Fruit fly (Drosophila melanogaster): ENCODE results near the gene CG13928.

CG13928 gene

DNA sequence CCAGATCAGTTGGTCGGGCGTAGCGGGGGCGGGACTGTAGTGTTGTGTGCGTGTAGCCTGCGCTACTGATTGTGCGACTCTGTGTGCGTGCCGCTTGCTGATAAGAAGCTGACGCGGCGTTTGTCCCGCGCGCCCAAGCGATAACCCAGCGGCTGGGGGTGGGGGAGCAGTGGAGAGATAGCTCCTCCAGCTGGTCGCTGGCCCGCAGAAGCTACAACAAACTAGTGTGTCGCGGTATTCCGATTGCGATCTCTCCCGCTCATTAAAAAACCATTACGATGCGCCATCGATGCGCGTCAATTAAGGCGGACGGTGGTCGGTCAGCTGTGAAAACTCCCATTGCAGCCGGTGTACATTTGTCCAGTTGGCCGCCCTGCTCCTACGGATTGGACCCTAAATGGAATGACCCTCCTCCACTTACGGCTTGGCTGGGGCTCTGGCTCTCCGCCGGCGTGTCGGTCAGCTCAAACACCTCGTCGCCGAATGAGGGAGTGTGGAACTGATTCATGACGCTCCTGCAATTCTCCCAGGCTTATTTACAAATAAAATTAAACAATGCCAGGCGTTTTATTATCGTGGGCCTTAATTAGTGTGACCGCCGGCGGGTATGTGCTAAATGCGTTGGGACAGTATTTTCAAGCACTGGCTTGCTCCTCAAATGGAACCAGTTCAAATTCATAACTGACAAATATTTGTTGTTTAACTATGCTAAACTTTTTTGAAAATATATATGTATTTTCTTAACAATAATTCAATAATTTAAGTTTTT lies 25.9 kb downstream of the CG13928 start, which contains the start of gene CG12104:
TSS of gene CG12104 (minus strand) at position 611 of the 769 bp plus-strand sequence.
- TF ChIP-seq Blimp-1 (GFP tag; optimal IDR thresholded peaks at IDR 0.05) = no peak
- no peak for TF ChIP-seq CG32006 (GFP tag; optimal IDR thresholded peaks at IDR 0.05)
- no peak for TF ChIP-seq Met (GFP tag; optimal IDR thresholded peaks at IDR 0.05)
- no peak for TF ChIP-seq net (GFP tag; optimal IDR thresholded peaks at IDR 0.05)
- no peak for TF ChIP-seq Eip75B (GFP tag; optimal IDR thresholded peaks at IDR 0.05)
- peak; percentile 77 for TF ChIP-seq fkh (GFP tag; optimal IDR thresholded peaks at IDR 0.05)
- no peak for TF ChIP-seq CG11902 (GFP tag; optimal IDR thresholded peaks at IDR 0.05)
- no peak for TF ChIP-seq Sox14 (GFP tag; optimal IDR thresholded peaks at IDR 0.05)
- no peak for TF ChIP-seq Hr38 (GFP tag; optimal IDR thresholded peaks at IDR 0.05)
- peak; percentile 64 for TF ChIP-seq Eip78C (GFP tag)
- 0 out of 3 replicates have a peak, but pooled peaks have one; percentile 24 for TF ChIP-seq CG6163 (GFP tag; IDR thresholded peaks at IDR 0.05)
- TF ChIP-seq CG6792 (GFP tag; optimal IDR thresholded peaks at IDR 0.05) = no peak
- TF ChIP-seq ss (GFP tag; optimal IDR thresholded peaks at IDR 0.05) = peak in 1 of 2 experiments; percentile 2
- no peak for TF ChIP-seq dac (GFP tag; optimal IDR thresholded peaks at IDR 0.05)
- TF ChIP-seq eg (GFP tag; IDR thresholded peaks at IDR 0.05) = 0 out of 3 replicates have a peak, but pooled peaks have one; percentile 30
- TF ChIP-seq svp (GFP tag) = peak; percentile 99

DNA sequence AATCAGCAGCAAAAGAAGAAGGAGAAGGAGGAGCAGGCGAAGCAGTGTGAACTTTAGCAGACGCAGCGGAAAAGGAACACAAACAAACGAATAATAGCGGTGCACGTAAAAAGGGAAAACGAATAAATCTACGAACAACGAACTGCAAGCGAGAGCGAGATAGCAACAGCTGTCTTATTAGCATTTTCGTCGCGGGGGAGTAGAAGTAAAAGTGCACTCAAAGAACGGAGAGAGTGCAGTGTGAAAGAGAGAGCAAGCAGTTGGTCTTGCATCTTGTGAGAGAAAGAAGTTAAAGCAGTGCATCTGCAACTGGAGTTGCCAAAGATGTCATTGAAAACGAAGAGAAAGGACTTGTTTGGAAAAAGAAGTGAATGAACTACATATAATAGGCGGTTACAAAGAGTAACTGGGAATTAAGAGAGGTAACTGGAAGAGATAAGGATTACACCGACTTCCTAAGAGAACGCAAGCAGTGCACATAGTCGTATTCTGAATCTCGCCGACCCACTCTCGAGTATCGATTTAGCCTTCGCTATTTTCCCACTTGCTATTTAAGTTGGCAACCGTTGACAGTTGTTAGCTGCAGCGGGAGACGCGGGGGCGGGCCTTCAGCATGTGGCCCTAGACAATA lies 35.2 kb downstream of the CG13928 start:
- no peak for TF ChIP-seq OdsH (GFP tag; optimal IDR thresholded peaks at IDR 0.05)
- TF ChIP-seq fd85E (GFP tag; optimal IDR thresholded peaks at IDR 0.05) = no peak
- TF ChIP-seq CG34406 (GFP tag; optimal IDR thresholded peaks at IDR 0.05) = no peak
- TF ChIP-seq spab (GFP tag; optimal IDR thresholded peaks at IDR 0.05) = no peak
- TF ChIP-seq CG15336 (GFP tag; IDR thresholded peaks at IDR 0.05) = 0 out of 2 replicates have a peak, but pooled peaks have one; percentile 21
- TF ChIP-seq Hr38 (GFP tag; optimal IDR thresholded peaks at IDR 0.05) = no peak
- TF ChIP-seq Hr39 (GFP tag; optimal IDR thresholded peaks at IDR 0.05) = no peak
- no peak for TF ChIP-seq Ets21C (GFP tag; optimal IDR thresholded peaks at IDR 0.05)
- no peak for TF ChIP-seq CG11902 (GFP tag; optimal IDR thresholded peaks at IDR 0.05)
- no peak for TF ChIP-seq CG11762 (GFP tag; optimal IDR thresholded peaks at IDR 0.05; ENCODE audit: insufficient read depth)
- TF ChIP-seq fkh (GFP tag; optimal IDR thresholded peaks at IDR 0.05) = no peak
- TF ChIP-seq fd59A (GFP tag; optimal IDR thresholded peaks at IDR 0.05) = no peak
- TF ChIP-seq CG8319 (GFP tag; optimal IDR thresholded peaks at IDR 0.05) = no peak
- peak; percentile 42 for TF ChIP-seq CG6276 (GFP tag; optimal IDR thresholded peaks at IDR 0.05)
- TF ChIP-seq Eip75B (GFP tag; optimal IDR thresholded peaks at IDR 0.05) = no peak
- TF ChIP-seq CG9139 (GFP tag; optimal IDR thresholded peaks at IDR 0.05) = no peak
- no peak for TF ChIP-seq cyc (GFP tag; optimal IDR thresholded peaks at IDR 0.05)
- TF ChIP-seq Sox14 (GFP tag; optimal IDR thresholded peaks at IDR 0.05) = peak; percentile 31
- peak; percentile 20 for TF ChIP-seq Lpt (GFP tag; optimal IDR thresholded peaks at IDR 0.05)
- TF ChIP-seq topi (GFP tag; optimal IDR thresholded peaks at IDR 0.05) = no peak
- TF ChIP-seq CG32006 (GFP tag; optimal IDR thresholded peaks at IDR 0.05) = no peak
- TF ChIP-seq CG6808 (GFP tag; optimal IDR thresholded peaks at IDR 0.05) = peak; percentile 32
- TF ChIP-seq acj6 (GFP tag; optimal IDR thresholded peaks at IDR 0.05) = no peak
- no peak for TF ChIP-seq CG4318 (GFP tag; optimal IDR thresholded peaks at IDR 0.05)
- TF ChIP-seq Met (GFP tag; optimal IDR thresholded peaks at IDR 0.05) = no peak
- peak; percentile 7 for TF ChIP-seq net (GFP tag; optimal IDR thresholded peaks at IDR 0.05)
- TF ChIP-seq ss (GFP tag; optimal IDR thresholded peaks at IDR 0.05) = peak; percentile 34 to 45
- no peak for TF ChIP-seq lz (GFP tag; optimal IDR thresholded peaks at IDR 0.05)
- no peak for TF ChIP-seq dac (GFP tag; optimal IDR thresholded peaks at IDR 0.05)
- no peak; the same call in 2 of the 3 replicates for TF ChIP-seq eg (GFP tag; IDR thresholded peaks at IDR 0.05)
- TF ChIP-seq CG6163 (GFP tag; IDR thresholded peaks at IDR 0.05) = peak; percentile 79
- no peak for TF ChIP-seq CG16779 (tag; optimal IDR thresholded peaks at IDR 0.05)
- no peak for TF ChIP-seq esn (GFP tag; optimal IDR thresholded peaks at IDR 0.05)
- TF ChIP-seq CG3919 (GFP tag; optimal IDR thresholded peaks at IDR 0.05) = no peak
- no peak for TF ChIP-seq Ets96B (tag; optimal IDR thresholded peaks at IDR 0.05)
- TF ChIP-seq CG7368 (GFP tag; optimal IDR thresholded peaks at IDR 0.05) = no peak
- TF ChIP-seq CG31627 (GFP tag; optimal IDR thresholded peaks at IDR 0.05) = no peak
- TF ChIP-seq achi (GFP tag; optimal IDR thresholded peaks at IDR 0.05) = no peak
- peak; percentile 91 for TF ChIP-seq Blimp-1 (GFP tag; optimal IDR thresholded peaks at IDR 0.05)
- TF ChIP-seq CG6854 (GFP tag; optimal IDR thresholded peaks at IDR 0.05) = peak; percentile 26
- no peak for TF ChIP-seq CG10669 (GFP tag; optimal IDR thresholded peaks at IDR 0.05)
- no peak for TF ChIP-seq vri (GFP tag; optimal IDR thresholded peaks at IDR 0.05)
- TF ChIP-seq Eip78C (GFP tag) = peak; percentile 76

Measured in whole organism, prepupa.